Worm (Caenorhabditis elegans) whole organism, late embryonic: ENCODE measurements around the gene C04F6.9.

Experiments
- C08G9.2 ChIP-seq: sonication (generic microtip); optimal IDR thresholded peaks from 2 replicates; lab custom pipeline; 2016; ENCODE audit warnings: mild to moderate bottlenecking, missing genetic modification characterization, moderate library complexity, missing compliant biosample characterization
- C38D4.7 ChIP-seq: fragments of 200-800 bp; sonication (Bioruptor generic); optimal IDR thresholded peaks from 2 replicates; lab custom pipeline; 2018; ENCODE audit warnings: mild to moderate bottlenecking, missing genetic modification characterization, moderate library complexity, missing compliant biosample characterization
- F13H6.1 ChIP-seq: sonication (generic microtip); optimal IDR thresholded peaks from 2 replicates; lab custom pipeline; 2016; ENCODE audit warnings: missing genetic modification characterization, missing compliant biosample characterization
- K09A11.1 ChIP-seq: sonication (generic microtip); optimal IDR thresholded peaks from 2 replicates; lab custom pipeline; 2017; ENCODE audit warnings: antibody characterized with exemption, mild to moderate bottlenecking, missing genetic modification characterization, missing compliant biosample characterization; ENCODE audit not compliant: insufficient read depth
- ceh-19 ChIP-seq: fragments of 200-800 bp; sonication (Bioruptor generic); optimal IDR thresholded peaks from 2 replicates; lab custom pipeline; 2018; ENCODE audit warnings: mild to moderate bottlenecking, missing genetic modification characterization, missing compliant biosample characterization
- ceh-2 ChIP-seq: sonication (generic microtip); optimal IDR thresholded peaks from 2 replicates; lab custom pipeline; 2016; ENCODE audit warnings: missing genotype, missing genetic modification characterization, missing compliant biosample characterization
- ceh-22 ChIP-seq: sonication (generic microtip); optimal IDR thresholded peaks from 2 replicates; lab custom pipeline; 2017; ENCODE audit warnings: missing biosample characterization, missing genetic modification characterization
- ceh-24 ChIP-seq: sonication (generic microtip); optimal IDR thresholded peaks from 2 replicates; lab custom pipeline; 2016; ENCODE audit warnings: mild to moderate bottlenecking, missing genetic modification characterization, missing compliant biosample characterization
- ceh-31 ChIP-seq: sonication (generic microtip); optimal IDR thresholded peaks from 2 replicates; lab custom pipeline; 2016; ENCODE audit warnings: missing genetic modification characterization, missing compliant biosample characterization
- ceh-34 ChIP-seq: sonication (generic microtip); optimal IDR thresholded peaks from 2 replicates; lab custom pipeline; 2016; ENCODE audit warnings: mild to moderate bottlenecking, missing genetic modification characterization, missing compliant biosample characterization
- dmd-4 ChIP-seq: sonication (generic microtip); optimal IDR thresholded peaks from 2 replicates; lab custom pipeline; 2016; ENCODE audit warnings: borderline replicate concordance, missing genetic modification characterization, missing compliant biosample characterization
- ets-4 ChIP-seq: sonication (generic microtip); optimal IDR thresholded peaks from 2 replicates; lab custom pipeline; 2016; ENCODE audit warnings: missing genetic modification characterization, missing compliant biosample characterization
- eyg-1 ChIP-seq: sonication (generic microtip); optimal IDR thresholded peaks from 2 replicates; lab custom pipeline; 2016; ENCODE audit warnings: missing genotype, missing genetic modification characterization, missing compliant biosample characterization
- fkh-10 ChIP-seq: fragments of 150-350 bp; optimal IDR thresholded peaks from 2 replicates; lab custom pipeline; 2014; ENCODE audit warnings: missing biosample characterization, missing genetic modification reagents, missing genetic modification characterization
- fkh-6 ChIP-seq: sonication (generic microtip); optimal IDR thresholded peaks from 2 replicates; lab custom pipeline; 2016; ENCODE audit warnings: missing genetic modification characterization, missing compliant biosample characterization
- hlh-13 ChIP-seq: fragments of 200-800 bp; sonication (Bioruptor generic); optimal IDR thresholded peaks from 2 replicates; lab custom pipeline; 2018; ENCODE audit warnings: mild to moderate bottlenecking, missing genetic modification characterization, missing compliant biosample characterization
- hlh-15 ChIP-seq: sonication (generic microtip); optimal IDR thresholded peaks from 2 replicates; lab custom pipeline; 2016; ENCODE audit warnings: missing genetic modification characterization, missing compliant biosample characterization
- hlh-30 ChIP-seq: sonication (generic microtip); optimal IDR thresholded peaks from 2 replicates; lab custom pipeline; 2017; ENCODE audit warnings: antibody characterized with exemption, missing genetic modification characterization, missing compliant biosample characterization; ENCODE audit not compliant: insufficient read depth
- hlh-6 ChIP-seq: sonication (generic microtip); optimal IDR thresholded peaks from 2 replicates; lab custom pipeline; 2016; ENCODE audit warnings: missing genotype, missing genetic modification characterization, missing compliant biosample characterization
- hlh-8 ChIP-seq: sonication (generic microtip); optimal IDR thresholded peaks from 2 replicates; lab custom pipeline; 2016; ENCODE audit warnings: missing genotype, missing genetic modification characterization, missing compliant biosample characterization
- lin-11 ChIP-seq: fragments of 200-800 bp; sonication (Bioruptor generic); optimal IDR thresholded peaks from 2 replicates; lab custom pipeline; 2018; ENCODE audit warnings: mild to moderate bottlenecking, missing genetic modification characterization, missing compliant biosample characterization
- mec-3 ChIP-seq: sonication (generic microtip); optimal IDR thresholded peaks from 2 replicates; lab custom pipeline; 2016; ENCODE audit warnings: borderline replicate concordance, missing genetic modification characterization, missing compliant biosample characterization
- nhr-11 ChIP-seq: fragments of 150-350 bp; optimal IDR thresholded peaks from 2 replicates; lab custom pipeline; 2014; ENCODE audit warnings: missing biosample characterization, missing genetic modification characterization
- npax-4 ChIP-seq: sonication (generic microtip); optimal IDR thresholded peaks from 2 replicates; lab custom pipeline; 2016; ENCODE audit warnings: missing genetic modification characterization, missing compliant biosample characterization
- pax-1 ChIP-seq: fragments of 150-350 bp; optimal IDR thresholded peaks from 2 replicates; lab custom pipeline; 2014; ENCODE audit warnings: missing biosample characterization, missing genetic modification characterization
- pha-4 ChIP-seq: fragments of 150-350 bp; optimal IDR thresholded peaks from 2 replicates; lab custom pipeline; 2018; ENCODE audit warnings: missing biosample characterization, missing genetic modification reagents, missing genetic modification characterization
- ref-2 ChIP-seq: sonication (generic microtip); optimal IDR thresholded peaks from 2 replicates; lab custom pipeline; 2016; ENCODE audit warnings: missing genetic modification characterization, missing compliant biosample characterization
- sox-4 ChIP-seq: sonication (generic microtip); optimal IDR thresholded peaks from 2 replicates; lab custom pipeline; 2017; ENCODE audit warnings: mild to moderate bottlenecking, missing genetic modification characterization, inconsistent platforms, missing compliant biosample characterization
- tbx-2 ChIP-seq: sonication (generic microtip); optimal IDR thresholded peaks from 2 replicates; lab custom pipeline; 2016; ENCODE audit warnings: missing genetic modification characterization, missing compliant biosample characterization
- tbx-7 ChIP-seq: sonication (generic microtip); optimal IDR thresholded peaks from 2 replicates; lab custom pipeline; 2016; ENCODE audit warnings: missing genotype, missing genetic modification characterization, missing compliant biosample characterization
- ttx-3 ChIP-seq: sonication (generic microtip); optimal IDR thresholded peaks from 2 replicates; lab custom pipeline; 2016; ENCODE audit warnings: missing genetic modification reagents, missing genetic modification characterization, missing compliant biosample characterization
- unc-3 ChIP-seq, 2 experiments: fragments of 200-800 bp in 1 of 2; sonication (Bioruptor generic) in 1 of 2; sonication (generic microtip) in 1 of 2; conservative IDR thresholded peaks in 1 of 2; optimal IDR thresholded peaks in 1 of 2; 2 replicates each; pipeline versions ENCODE4 v1.3.6 to Lab custom; 2016 to 2022; ENCODE audit warnings: missing compliant biosample characterization in 2 of 2, missing genetic modification characterization in 2 of 2, missing genetic modification reagents in 1 of 2
- unc-42 ChIP-seq: sonication (generic microtip); optimal IDR thresholded peaks from 2 replicates; lab custom pipeline; 2016; ENCODE audit warnings: missing genotype, missing genetic modification characterization, missing compliant biosample characterization
- zip-5 ChIP-seq: sonication (generic microtip); optimal IDR thresholded peaks from 2 replicates; lab custom pipeline; 2016; ENCODE audit warnings: missing genetic modification characterization, missing compliant biosample characterization

Gene C04F6.9

DNA sequence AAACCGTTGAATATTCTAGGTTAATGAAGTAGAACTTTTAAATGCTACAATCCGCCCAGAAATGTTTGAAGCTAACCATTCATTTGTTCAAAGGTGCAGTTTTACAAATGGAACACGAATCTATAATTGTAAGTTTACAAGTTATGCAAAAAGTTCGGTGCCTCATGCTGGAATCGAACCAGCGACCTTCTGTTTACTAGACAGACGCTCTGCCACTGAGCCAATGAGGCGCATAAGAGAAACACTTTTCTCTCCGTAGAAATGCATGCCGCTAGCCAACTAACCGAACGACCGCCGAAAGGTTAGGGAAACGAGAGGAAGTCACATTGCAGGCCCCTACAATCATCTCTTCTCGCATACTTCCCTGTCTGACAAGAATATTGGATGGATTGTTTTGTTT lies 30.5 kb upstream of the C04F6.9 start (continued):
- TF ChIP-seq ref-2 (tag; lab: Kevin White, UChicago) (peak; percentile 82), fkh-6 (tag; lab: Kevin White, UChicago) (peak; percentile 77), nhr-11 (no peak), C38D4.7 (peak; percentile 85), hlh-13 (GFP tag; lab: Kevin White, UChicago) (peak; percentile 83), hlh-15 (tag; lab: Kevin White, UChicago) (peak; percentile 64), mec-3 (tag; lab: Kevin White, UChicago) (no peak), eyg-1 (peak; percentile 52), ceh-34 (tag; lab: Kevin White, UChicago) (peak; percentile 79), ceh-31 (tag; lab: Kevin White, UChicago) (peak; percentile 70), ceh-19 (GFP tag; lab: Kevin White, UChicago) (peak; percentile 88), hlh-6 (tag; lab: Kevin White, UChicago) (peak; percentile 89), F13H6.1 (peak; percentile 76), zip-5 (tag; lab: Kevin White, UChicago) (peak; percentile 42), ets-4 (tag; lab: Kevin White, UChicago) (peak; percentile 45), unc-3 (GFP tag; conservative IDR thresholded peaks at IDR 0.05; lab: Robert Waterston, UW) (peak; percentile 88), unc-3 (tag; optimal IDR thresholded peaks at IDR 0.05; lab: Kevin White, UChicago) (peak; percentile 52)

DNA sequence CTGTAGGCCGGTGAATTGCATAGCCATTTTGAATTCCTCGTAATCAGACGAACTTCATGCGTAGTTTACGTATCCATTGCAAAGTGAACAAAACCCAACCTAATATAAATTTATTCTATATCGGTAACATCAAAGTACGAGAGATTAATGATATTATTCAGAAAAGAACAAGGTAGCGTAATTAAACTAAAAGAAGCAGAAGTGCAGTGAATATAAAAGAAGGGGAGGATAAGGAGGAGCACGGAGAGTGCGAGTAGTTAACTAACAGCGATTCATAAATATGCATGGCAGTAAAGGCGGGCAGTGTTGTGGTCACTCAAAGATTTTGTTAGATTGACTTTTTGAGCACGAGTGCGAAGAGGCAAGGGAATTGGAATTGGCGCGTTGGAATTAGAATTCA lies 27.2 kb upstream of the C04F6.9 start, which contains the start of gene clc-3:
Gene clc-3 (minus strand): TSS at position 101 of the 400 bp plus-strand sequence.
- TF ChIP-seq npax-4 = no peak
- no peak for TF ChIP-seq fkh-10
- no peak for TF ChIP-seq ceh-34 (tag; lab: Kevin White, UChicago)
- TF ChIP-seq ttx-3 (tag; lab: Kevin White, UChicago) = no peak
- no peak for TF ChIP-seq sox-4 (tag; lab: Kevin White, UChicago)
- TF ChIP-seq lin-11 (tag; lab: Kevin White, UChicago) = no peak
- TF ChIP-seq hlh-6 (tag; lab: Kevin White, UChicago) = no peak
- no peak for TF ChIP-seq tbx-7 (tag; lab: Kevin White, UChicago)
- TF ChIP-seq pax-1 (tag; lab: Kevin White, UChicago) = no peak
- no peak for TF ChIP-seq unc-42
- TF ChIP-seq fkh-6 (tag; lab: Kevin White, UChicago) = no peak
- no peak for TF ChIP-seq hlh-30 (tag; lab: Kevin White, UChicago)
- no peak for TF ChIP-seq pha-4 (tag; lab: Kevin White, UChicago)

DNA sequence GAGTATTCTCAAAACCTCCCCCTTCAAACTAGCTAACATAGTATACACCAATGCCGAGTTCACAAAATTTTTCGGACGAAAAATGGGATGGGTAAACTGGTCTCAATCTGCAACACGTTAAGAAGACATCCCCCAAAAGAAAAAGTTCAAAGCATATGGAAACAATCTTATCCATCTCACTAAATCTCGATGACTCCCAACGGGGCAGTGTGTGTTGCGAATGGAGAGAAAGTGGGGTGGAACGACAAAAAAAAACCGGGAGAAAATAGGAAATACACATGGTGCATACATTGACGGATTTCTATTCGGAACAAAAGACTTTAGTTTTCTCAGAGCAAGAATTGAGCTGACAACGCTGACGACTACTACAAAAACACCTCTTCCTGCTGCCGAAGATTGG lies 26.5 kb upstream of the C04F6.9 start:
- peak; percentile 8 for TF ChIP-seq K09A11.1 (tag; lab: Kevin White, UChicago)
- no peak for TF ChIP-seq sox-4 (tag; lab: Kevin White, UChicago)

DNA sequence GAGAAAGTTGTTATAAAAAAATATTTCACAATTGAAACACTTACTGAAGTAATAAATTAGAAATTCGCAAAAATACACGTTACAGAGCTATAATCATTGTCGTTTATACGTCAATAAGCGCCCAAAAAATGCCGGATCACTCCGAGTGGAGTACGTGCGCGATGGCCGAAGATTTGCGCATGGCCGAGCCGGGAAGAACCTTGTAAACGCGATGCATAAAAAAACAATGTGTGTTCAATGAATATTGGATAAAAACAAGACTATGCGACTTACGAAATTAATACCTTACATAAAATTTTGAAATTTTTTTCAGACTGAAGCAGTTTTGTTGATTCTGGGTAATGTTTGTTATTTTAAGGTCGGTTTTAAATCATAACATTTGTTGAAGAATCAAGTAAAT lies 22.7 kb upstream of the C04F6.9 start, which contains the start of gene sorf-1:
Gene sorf-1 (minus strand): TSS at position 135 of the 400 bp plus-strand sequence.
- TF ChIP-seq tbx-7 (tag; lab: Kevin White, UChicago) (peak; percentile 60), zip-5 (tag; lab: Kevin White, UChicago) (peak; percentile 56), ref-2 (tag; lab: Kevin White, UChicago) (peak; percentile 6), ceh-2 (tag; lab: Kevin White, UChicago) (peak; percentile 78), C08G9.2 (tag; lab: Kevin White, UChicago) (peak; percentile 79), tbx-2 (tag; lab: Kevin White, UChicago) (peak; percentile 83), ceh-31 (tag; lab: Kevin White, UChicago) (peak; percentile 76), ets-4 (tag; lab: Kevin White, UChicago) (peak; percentile 38), dmd-4 (tag; lab: Kevin White, UChicago) (no peak), ceh-22 (tag; lab: Kevin White, UChicago) (no peak), ceh-24 (tag; lab: Kevin White, UChicago) (no peak), hlh-8 (tag; lab: Kevin White, UChicago) (peak; percentile 1)
- TF ChIP-seq, all 69 proteins: peak for 9
